Worm (Caenorhabditis elegans): ENCODE measurements around the gene srz-96.

- no peak for TF ChIP-seq ama-1 (optimal IDR thresholded peaks at IDR 0.05)
- TF ChIP-seq hmg-4 (GFP tag; optimal IDR thresholded peaks at IDR 0.05) = no peak
- no peak for TF ChIP-seq hmbx-1 (tag; optimal IDR thresholded peaks at IDR 0.05)
- no peak for TF ChIP-seq ceh-13 (GFP tag; optimal IDR thresholded peaks at IDR 0.05)
- TF ChIP-seq F13C5.2 (tag; optimal IDR thresholded peaks at IDR 0.05) = no peak
- no peak for TF ChIP-seq hnd-1 (tag; optimal IDR thresholded peaks at IDR 0.05)
- TF ChIP-seq tra-4 (tag; optimal IDR thresholded peaks at IDR 0.05) = no peak
- TF ChIP-seq aly-1 (tag; optimal IDR thresholded peaks at IDR 0.05) = no peak
- TF ChIP-seq ceh-36 (tag; optimal IDR thresholded peaks at IDR 0.05) = no peak
- no peak for TF ChIP-seq scrt-1 (GFP tag; IDR thresholded peaks at IDR 0.05)
Observed at ce11 chrV:17211989-17212731, 13.1 kb downstream of the srz-96 start, which contains the start of gene srh-236.

Measured in whole organism, early embryonic.